Fruit fly (Drosophila melanogaster) whole organism, embryonic: ENCODE measurements around the gene Gr89a.

ENCODE experiments used
- B-H2 ChIP-seq: fragments of 200-800 bp; sonication (Bioruptor generic); optimal IDR thresholded peaks from 2 replicates; lab custom pipeline; 2018; ENCODE audit warnings: missing biosample characterization, mild to moderate bottlenecking, missing genetic modification characterization
- CG10431 ChIP-seq: fragments of 200-800 bp; sonication (Bioruptor generic); optimal IDR thresholded peaks from 3 replicates; lab custom pipeline; 2018; ENCODE audit warnings: missing biosample characterization, mild to moderate bottlenecking, missing genetic modification characterization
- CG10543 ChIP-seq: fragments of 200-800 bp; sonication (Bioruptor generic); optimal IDR thresholded peaks from 3 replicates; lab custom pipeline; 2017; ENCODE audit warnings: missing biosample characterization, mild to moderate bottlenecking, missing genetic modification characterization, moderate library complexity
- CG11247 ChIP-seq: fragments of 200-800 bp; sonication (Bioruptor generic); IDR thresholded peaks from 2 replicates; pipeline ENCODE4 v1.3.6; 2022; ENCODE audit warnings: missing biosample characterization, missing genetic modification characterization
- CG12155 ChIP-seq: fragments of 200-800 bp; sonication (Bioruptor generic); optimal IDR thresholded peaks from 3 replicates; lab custom pipeline; 2016; ENCODE audit warnings: missing biosample characterization, missing genetic modification characterization
- CG12299 ChIP-seq: fragments of 200-800 bp; sonication (Bioruptor generic); optimal IDR thresholded peaks from 2 replicates; lab custom pipeline; 2018; ENCODE audit warnings: missing biosample characterization, mild to moderate bottlenecking, missing genetic modification characterization
- CG12769 ChIP-seq: fragments of 200-800 bp; sonication (Bioruptor generic); optimal IDR thresholded peaks from 2 replicates; lab custom pipeline; 2019; ENCODE audit warnings: missing biosample characterization, mild to moderate bottlenecking, missing genetic modification characterization, moderate library complexity
- CG15696 ChIP-seq: fragments of 200-800 bp; sonication (Bioruptor generic); optimal IDR thresholded peaks from 2 replicates; lab custom pipeline; 2019; ENCODE audit warnings: missing biosample characterization, mild to moderate bottlenecking, missing genetic modification characterization, moderate library complexity
- CG18599 ChIP-seq: fragments of 200-800 bp; sonication (Bioruptor generic); optimal IDR thresholded peaks from 3 replicates; lab custom pipeline; 2017; ENCODE audit warnings: missing biosample characterization, missing genetic modification characterization, mild to moderate bottlenecking, moderate library complexity, missing genetic modification reagents
- CG18619 ChIP-seq: fragments of 200-800 bp; sonication (Bioruptor generic); optimal IDR thresholded peaks from 3 replicates; lab custom pipeline; 2017; ENCODE audit warnings: missing biosample characterization, mild to moderate bottlenecking, missing genetic modification characterization
- CG2116 ChIP-seq: fragments of 200-800 bp; sonication (Bioruptor generic); optimal IDR thresholded peaks from 3 replicates; lab custom pipeline; 2018; ENCODE audit warnings: missing biosample characterization, mild to moderate bottlenecking, missing genetic modification characterization
- CG2875 ChIP-seq: fragments of 200-800 bp; sonication (Bioruptor generic); optimal IDR thresholded peaks from 2 replicates; lab custom pipeline; 2017; ENCODE audit warnings: missing biosample characterization, mild to moderate bottlenecking, missing genetic modification characterization, missing genetic modification reagents
- CG32767 ChIP-seq: fragments of 200-800 bp; sonication (Bioruptor generic); IDR thresholded peaks from 2 replicates; pipeline ENCODE4 v1.3.6; 2022; ENCODE audit warnings: missing biosample characterization, missing genetic modification characterization
- CG3281 ChIP-seq: fragments of 200-800 bp; sonication (Bioruptor generic); optimal IDR thresholded peaks from 3 replicates; lab custom pipeline; 2017; ENCODE audit warnings: missing biosample characterization, mild to moderate bottlenecking, missing genetic modification characterization
- CG33213 ChIP-seq: fragments of 200-800 bp; sonication (Bioruptor generic); optimal IDR thresholded peaks from 3 replicates; lab custom pipeline; 2016; ENCODE audit warnings: missing biosample characterization, missing genetic modification characterization
- CG3726 ChIP-seq: fragments of 200-800 bp; sonication (Bioruptor generic); IDR thresholded peaks from 3 replicates; pipeline ENCODE4, ENCODE4 v1.3.6; 2022; ENCODE audit warnings: missing biosample characterization, missing genetic modification characterization
- CG4424 ChIP-seq: fragments of 200-800 bp; sonication (Bioruptor generic); optimal IDR thresholded peaks from 3 replicates; lab custom pipeline; 2016; ENCODE audit warnings: missing biosample characterization, missing genetic modification characterization
- CG4707 ChIP-seq: fragments of 200-800 bp; sonication (Bioruptor generic); optimal IDR thresholded peaks from 2 replicates; lab custom pipeline; 2018; ENCODE audit warnings: missing biosample characterization, mild to moderate bottlenecking, missing genetic modification characterization, moderate library complexity
- CG5180 ChIP-seq: fragments of 200-800 bp; sonication (Bioruptor generic); optimal IDR thresholded peaks from 3 replicates; lab custom pipeline; 2017; ENCODE audit warnings: missing biosample characterization, missing genetic modification characterization, mild to moderate bottlenecking, moderate library complexity, missing genetic modification reagents
- CG6689 ChIP-seq: fragments of 200-800 bp; sonication (Bioruptor generic); IDR thresholded peaks from 2 replicates; pipeline ENCODE4 v1.3.6; 2022; ENCODE audit warnings: missing biosample characterization, missing genetic modification characterization
- CG7271 ChIP-seq: fragments of 200-800 bp; sonication (Bioruptor generic); optimal IDR thresholded peaks from 2 replicates; lab custom pipeline; 2018; ENCODE audit warnings: missing biosample characterization, mild to moderate bottlenecking, missing genetic modification characterization, moderate library complexity
- CG7786 ChIP-seq: fragments of 200-800 bp; sonication (Bioruptor generic); optimal IDR thresholded peaks from 2 replicates; lab custom pipeline; 2016; ENCODE audit warnings: missing biosample characterization, missing genetic modification characterization
- CG7928 ChIP-seq: fragments of 200-800 bp; sonication (Bioruptor generic); optimal IDR thresholded peaks from 2 replicates; lab custom pipeline; 2017; ENCODE audit warnings: missing biosample characterization, mild to moderate bottlenecking, missing genetic modification characterization
- D ChIP-seq, 2 experiments: fragments of 200-800 bp in 1 of 2; fragments of >200 bp in 1 of 2; sonication (Bioruptor generic) in 1 of 2; optimal IDR thresholded peaks; 2 replicates in 1 of 2; 3 replicates in 1 of 2; lab custom pipeline; 2017; ENCODE audit warnings: mild to moderate bottlenecking in 1 of 2, missing biosample characterization in 1 of 2, missing genetic modification characterization in 1 of 2, missing genetic modification reagents in 1 of 2
- Dad ChIP-seq: fragments of 200-800 bp; sonication (Bioruptor generic); optimal IDR thresholded peaks from 3 replicates; lab custom pipeline; 2016; ENCODE audit warnings: missing biosample characterization, missing genetic modification characterization
- Dfd ChIP-seq, 2 experiments: fragments of >200 bp; optimal IDR thresholded peaks; 2 replicates each; lab custom pipeline; 2017; ENCODE audit warnings: missing biosample characterization in 2 of 2, missing genetic modification characterization in 2 of 2
- Gug ChIP-seq: fragments of 200-800 bp; sonication (Bioruptor generic); IDR thresholded peaks from 4 replicates; pipeline ENCODE4 v1.3.6; 2022; ENCODE audit warnings: missing biosample characterization, missing genetic modification characterization
- Hr3 ChIP-seq: fragments of 200-800 bp; sonication (Bioruptor generic); optimal IDR thresholded peaks from 3 replicates; lab custom pipeline; 2016; ENCODE audit warnings: missing biosample characterization, missing genetic modification characterization
- Jarid2 ChIP-seq: fragments of 200-800 bp; sonication (Bioruptor generic); optimal IDR thresholded peaks from 3 replicates; lab custom pipeline; 2017; ENCODE audit warnings: mild to moderate bottlenecking, missing biosample characterization, missing genetic modification reagents, missing genetic modification characterization
- Myb ChIP-seq: fragments of 200-800 bp; sonication (Bioruptor generic); optimal IDR thresholded peaks from 2 replicates; lab custom pipeline; 2016; ENCODE audit warnings: missing biosample characterization, missing genetic modification characterization
- Neu2 ChIP-seq: fragments of 200-800 bp; sonication (Bioruptor generic); optimal IDR thresholded peaks from 3 replicates; lab custom pipeline; 2016; ENCODE audit warnings: missing biosample characterization, missing genetic modification characterization, borderline replicate concordance
- Nf-YA ChIP-seq: fragments of 200-800 bp; sonication (Bioruptor generic); IDR thresholded peaks from 2 replicates; pipeline ENCODE4 v1.3.6; 2022; ENCODE audit warnings: missing biosample characterization, missing genetic modification characterization
- Pdp1 ChIP-seq, 2 experiments: fragments of 200-800 bp; sonication (Bioruptor generic); optimal IDR thresholded peaks; 3 replicates each; lab custom pipeline; 2016; ENCODE audit warnings: missing biosample characterization in 2 of 2, missing genetic modification characterization in 2 of 2, mild to moderate bottlenecking in 1 of 2, moderate library complexity in 1 of 2
- az2 ChIP-seq: fragments of 200-800 bp; sonication (Bioruptor generic); optimal IDR thresholded peaks from 3 replicates; lab custom pipeline; 2016; ENCODE audit warnings: missing biosample characterization, missing genetic modification characterization
- caup ChIP-seq: fragments of 200-800 bp; sonication (Bioruptor generic); optimal IDR thresholded peaks from 3 replicates; lab custom pipeline; 2017; ENCODE audit warnings: missing biosample characterization, mild to moderate bottlenecking, missing genetic modification characterization, moderate library complexity; ENCODE audit not compliant: severe bottlenecking
- exex ChIP-seq: fragments of 200-800 bp; sonication (Bioruptor generic); optimal IDR thresholded peaks from 4 replicates; lab custom pipeline; 2018; ENCODE audit warnings: missing biosample characterization, mild to moderate bottlenecking, missing genetic modification characterization, moderate library complexity
- gro ChIP-seq: fragments of 200-800 bp; sonication (Bioruptor generic); optimal IDR thresholded peaks from 2 replicates; lab custom pipeline; 2016; ENCODE audit warnings: missing biosample characterization, missing genetic modification characterization
- h ChIP-seq: fragments of >200 bp; optimal IDR thresholded peaks from 2 replicates; lab custom pipeline; 2017
- jumu ChIP-seq: fragments of 200-800 bp; sonication (Bioruptor generic); optimal IDR thresholded peaks from 3 replicates; lab custom pipeline; 2016; ENCODE audit warnings: missing biosample characterization, missing genetic modification characterization
- klu ChIP-seq: fragments of 200-800 bp; sonication (Bioruptor generic); IDR thresholded peaks from 2 replicates; pipeline ENCODE4 v1.3.6; 2022; ENCODE audit warnings: missing biosample characterization, missing genetic modification characterization
- lmd ChIP-seq: fragments of 200-800 bp; sonication (Bioruptor generic); IDR thresholded peaks from 2 replicates; pipeline ENCODE4 v1.3.6; 2022; ENCODE audit warnings: missing biosample characterization, missing genetic modification characterization
- nau ChIP-seq: fragments of 200-800 bp; sonication (Bioruptor generic); optimal IDR thresholded peaks from 3 replicates; lab custom pipeline; 2017; ENCODE audit warnings: missing biosample characterization, mild to moderate bottlenecking, missing genetic modification characterization, missing genetic modification reagents
- nom ChIP-seq: fragments of 200-800 bp; sonication (Bioruptor generic); optimal IDR thresholded peaks from 2 replicates; lab custom pipeline; 2017; ENCODE audit warnings: missing biosample characterization, missing genetic modification characterization, mild to moderate bottlenecking, moderate library complexity, missing genetic modification reagents
- pnt ChIP-seq: fragments of 200-800 bp; sonication (Bioruptor generic); optimal IDR thresholded peaks from 3 replicates; lab custom pipeline; 2016; ENCODE audit warnings: missing biosample characterization, missing genetic modification characterization
- seq ChIP-seq: fragments of 200-800 bp; sonication (Bioruptor generic); IDR thresholded peaks from 2 replicates; pipeline ENCODE4 v1.3.6; 2022; ENCODE audit warnings: missing biosample characterization, missing genetic modification characterization
- sob ChIP-seq: fragments of 200-800 bp; sonication (Bioruptor generic); IDR thresholded peaks from 2 replicates; pipeline ENCODE4 v1.3.6; 2022; ENCODE audit warnings: missing biosample characterization, missing genetic modification characterization
- twi ChIP-seq: fragments of 200-800 bp; optimal IDR thresholded peaks from 2 replicates; lab custom pipeline; 2019; ENCODE audit warnings: missing biosample characterization, mild to moderate bottlenecking, missing genetic modification characterization, moderate library complexity
- wek ChIP-seq: fragments of 200-800 bp; sonication (Bioruptor generic); optimal IDR thresholded peaks from 3 replicates; lab custom pipeline; 2018; ENCODE audit warnings: missing biosample characterization, mild to moderate bottlenecking, missing genetic modification characterization, moderate library complexity
- yki ChIP-seq: fragments of >200 bp; optimal IDR thresholded peaks from 3 replicates; lab custom pipeline; 2018
- zen2 ChIP-seq: fragments of 200-800 bp; sonication (Bioruptor generic); IDR thresholded peaks from 3 replicates; pipeline ENCODE4 v1.3.6; 2022; ENCODE audit warnings: missing biosample characterization, missing genetic modification characterization; ENCODE audit not compliant: partially characterized antibody

Gr89a gene

DNA sequence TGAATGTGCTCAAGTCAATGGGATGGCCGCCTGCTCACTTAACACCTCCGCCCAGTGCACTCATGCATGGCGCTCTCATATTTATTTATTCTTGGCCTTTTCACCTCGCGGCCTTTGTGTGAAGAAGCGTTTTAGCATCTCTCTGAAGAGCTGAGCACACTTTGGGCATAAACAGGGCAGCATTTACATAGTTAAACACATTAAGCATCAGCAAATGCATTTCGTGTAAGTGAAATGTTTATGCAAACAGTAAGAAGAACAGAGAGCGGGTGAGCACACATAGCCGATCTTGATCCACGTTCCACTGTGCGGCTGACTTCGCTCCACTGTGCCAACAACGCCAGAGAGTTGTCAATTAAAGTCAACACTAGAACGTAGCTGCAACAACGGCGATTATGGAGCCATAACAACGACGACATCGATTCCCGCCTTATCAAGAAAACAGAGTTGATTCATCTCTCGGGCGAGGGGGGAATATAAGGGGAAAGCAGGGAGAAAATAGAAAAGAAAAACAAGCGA lies 25.9 kb upstream of the Gr89a start (continued):
- TF ChIP-seq Gug (no peak; the same call in 3 of the 4 replicates), Pdp1 (GFP tag; optimal IDR thresholded peaks at IDR 0.05; lab: Kevin White, UChicago) (peak in 1 of 2 experiments; percentile 56), CG4424 (GFP tag; lab: Kevin White, UChicago) (peak; percentile 15), CG7786 (GFP tag; lab: Kevin White, UChicago) (no peak), Dfd (GFP tag; optimal IDR thresholded peaks at IDR 0.05; lab: Kevin White, UChicago) (no peak), CG18599 (GFP tag; lab: Kevin White, UChicago) (peak; percentile 4), CG12155 (GFP tag; lab: Kevin White, UChicago) (no peak), CG12769 (tag; lab: Kevin White, UChicago) (no peak), lmd (GFP tag; lab: Robert Waterston, UW) (peak; percentile 41; the same call in 1 of the 2 replicates), CG10543 (peak; percentile 55), CG12299 (tag; lab: Kevin White, UChicago) (no peak), CG10431 (GFP tag; lab: Kevin White, UChicago) (peak; percentile 58), az2 (GFP tag; lab: Kevin White, UChicago) (no peak), CG32767 (GFP tag; lab: Robert Waterston, UW) (no peak), Nf-YA (GFP tag; lab: Robert Waterston, UW) (peak; percentile 30; the same call in 1 of the 2 replicates), gro (GFP tag; lab: Kevin White, UChicago) (no peak), twi (tag; lab: Kevin White, UChicago) (peak; percentile 6), CG3281 (GFP tag; lab: Kevin White, UChicago) (no peak), CG33213 (GFP tag; lab: Kevin White, UChicago) (peak; percentile 15), yki (no peak), CG5180 (no peak), CG15696 (tag; lab: Kevin White, UChicago) (peak; percentile 86), exex (peak; percentile 32), CG7271 (tag; lab: Kevin White, UChicago) (no peak), nau (GFP tag; lab: Kevin White, UChicago) (peak; percentile 6), CG2875 (peak; percentile 61), CG7928 (GFP tag; lab: Kevin White, UChicago) (no peak), sob (GFP tag; lab: Robert Waterston, UW) (no peak), pnt (GFP tag; lab: Kevin White, UChicago) (peak; percentile 61), D (optimal IDR thresholded peaks at IDR 0.05; lab: Kevin White, UChicago) (no peak), D (GFP tag; optimal IDR thresholded peaks at IDR 0.05; lab: Kevin White, UChicago) (peak; percentile 79), seq (GFP tag; lab: Robert Waterston, UW) (no peak), Jarid2 (peak; percentile 42), zen2 (GFP tag; lab: Robert Waterston, UW) (no peak), CG11247 (GFP tag; lab: Robert Waterston, UW) (0 out of 2 replicates have a peak, but pooled peaks have one; percentile 13), CG18619 (GFP tag; lab: Kevin White, UChicago) (peak; percentile 56), Dad (GFP tag; lab: Kevin White, UChicago) (no peak), nom (GFP tag; lab: Kevin White, UChicago) (peak; percentile 5), jumu (GFP tag; lab: Kevin White, UChicago) (peak; percentile 50), Neu2 (no peak), wek (GFP tag; lab: Kevin White, UChicago) (peak; percentile 53), Myb (GFP tag; lab: Kevin White, UChicago) (no peak), B-H2 (no peak), h (lab: Kevin White, UChicago) (no peak), CG2116 (GFP tag; lab: Kevin White, UChicago) (peak; percentile 15), Hr3 (no peak), caup (GFP tag; lab: Kevin White, UChicago) (no peak), CG4707 (peak; percentile 93), klu (GFP tag; lab: Robert Waterston, UW) (no peak), CG6689 (GFP tag; lab: Robert Waterston, UW) (peak; percentile 41), CG3726 (GFP tag; lab: Robert Waterston, UW) (0 out of 3 replicates have a peak, but pooled peaks have one; percentile 54)
